Worm (Caenorhabditis elegans): ENCODE measurements around the gene H04D03.4.

H04D03.4 gene

DNA sequence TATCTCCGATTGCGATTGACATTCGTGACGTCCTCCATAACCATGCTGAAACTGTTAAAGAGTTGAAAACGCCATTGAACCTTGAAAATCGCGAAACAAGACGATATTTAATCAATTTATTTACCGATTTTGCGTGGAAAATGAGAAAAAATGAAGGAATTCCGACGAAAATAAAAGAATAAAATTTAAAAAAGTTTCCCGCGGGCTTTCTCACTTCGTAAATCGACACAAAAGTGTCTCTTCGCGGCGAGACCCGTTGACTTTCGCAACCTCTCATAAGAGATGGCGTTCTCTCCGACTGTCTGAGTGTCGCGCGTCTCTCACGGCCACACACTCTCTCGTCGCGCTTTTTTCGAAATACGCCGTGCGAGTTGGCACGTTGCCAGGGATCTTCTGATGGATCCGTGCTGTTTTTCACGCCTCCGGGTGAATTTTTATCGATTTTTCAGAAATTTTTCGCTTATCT, 43.7 kb downstream of the H04D03.4 start, which contains the start of gene hat-1 (continued):
- TF ChIP-seq hlh-30 (tag; optimal IDR thresholded peaks at IDR 0.05; ENCODE audit: insufficient read depth) (peak; percentile 90), R02D3.7 (tag; optimal IDR thresholded peaks at IDR 0.05) (peak; percentile 91), tra-1 (GFP tag; IDR thresholded peaks at IDR 0.05) (peak; percentile 88), lin-13 (GFP tag; optimal IDR thresholded peaks at IDR 0.05) (peak; percentile 94), egl-43 (GFP tag; IDR thresholded peaks at IDR 0.05) (peak; percentile 93), dmd-8 (GFP tag; IDR thresholded peaks at IDR 0.05) (no peak), nhr-11 (tag; optimal IDR thresholded peaks at IDR 0.05) (peak; percentile 93), pha-4 (GFP tag; IDR thresholded peaks at IDR 0.05) (peak; percentile 74; the same call in 1 of the 2 replicates), pha-4 (tag; optimal IDR thresholded peaks at IDR 0.05) (no peak), lin-38 (GFP tag; IDR thresholded peaks at IDR 0.05) (peak; percentile 94), nhr-28 (tag; optimal IDR thresholded peaks at IDR 0.05) (peak; percentile 53), rbr-2 (tag; optimal IDR thresholded peaks at IDR 0.05) (peak; percentile 96), ZK337.2 (GFP tag; IDR thresholded peaks at IDR 0.05) (no peak), daf-19 (GFP tag; conservative IDR thresholded peaks at IDR 0.05) (0 out of 2 replicates have a peak, but pooled peaks have one; percentile 54), D1046.2 (GFP tag; IDR thresholded peaks at IDR 0.05) (peak; percentile 91)

DNA sequence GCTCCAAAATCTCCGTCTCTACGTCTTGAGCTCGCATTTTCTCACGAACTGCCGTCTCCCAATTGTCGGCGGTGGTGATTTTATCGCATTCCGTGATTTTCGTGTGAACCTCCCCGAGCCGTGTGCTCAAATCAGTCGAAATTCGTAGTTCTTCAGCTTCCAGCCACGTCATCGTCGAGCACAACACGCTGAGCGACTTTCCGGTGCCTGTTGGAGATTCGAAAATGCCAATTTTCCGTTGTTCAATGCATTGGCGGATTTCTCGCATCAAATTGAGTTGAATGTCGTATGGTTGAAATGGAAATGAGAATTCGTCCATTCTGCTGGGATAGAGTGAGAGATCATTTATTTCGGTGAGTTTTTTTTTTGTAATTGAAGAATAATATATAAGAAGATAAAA, 46.0 kb downstream of the H04D03.4 start, which contains the start of the genes M03C11.3 and chl-1:
TSS of gene M03C11.3 (plus strand) at position 153 of the 400 bp plus-strand sequence.
TSS of gene chl-1 (minus strand) at position 323 of the 400 bp plus-strand sequence.
- TF ChIP-seq pha-4 (GFP tag; IDR thresholded peaks at IDR 0.05) = no peak
- TF ChIP-seq pha-4 (tag; optimal IDR thresholded peaks at IDR 0.05) = no peak
- TF ChIP-seq mxl-3 (GFP tag; optimal IDR thresholded peaks at IDR 0.05) = no peak
- no peak for TF ChIP-seq egl-43 (GFP tag; IDR thresholded peaks at IDR 0.05)
- no peak for TF ChIP-seq F44E2.7 (GFP tag; IDR thresholded peaks at IDR 0.05)
- no peak for TF ChIP-seq unc-62 (GFP tag; optimal IDR thresholded peaks at IDR 0.05 in 1 of 2)
- TF ChIP-seq unc-62 (tag; optimal IDR thresholded peaks at IDR 0.05) = no peak
- no peak for TF ChIP-seq snpc-4 (tag; optimal IDR thresholded peaks at IDR 0.05)
- no peak for TF ChIP-seq hlh-11 (tag; optimal IDR thresholded peaks at IDR 0.05)
- no peak for TF ChIP-seq ceh-82 (tag; optimal IDR thresholded peaks at IDR 0.05)
- TF ChIP-seq arid-1 (GFP tag; conservative IDR thresholded peaks at IDR 0.05) = no peak
- no peak for TF ChIP-seq zag-1 (tag; optimal IDR thresholded peaks at IDR 0.05)
- TF ChIP-seq sdz-12 (GFP tag; optimal IDR thresholded peaks at IDR 0.05) = no peak
- TF ChIP-seq ama-1 (optimal IDR thresholded peaks at IDR 0.05) = no peak

DNA sequence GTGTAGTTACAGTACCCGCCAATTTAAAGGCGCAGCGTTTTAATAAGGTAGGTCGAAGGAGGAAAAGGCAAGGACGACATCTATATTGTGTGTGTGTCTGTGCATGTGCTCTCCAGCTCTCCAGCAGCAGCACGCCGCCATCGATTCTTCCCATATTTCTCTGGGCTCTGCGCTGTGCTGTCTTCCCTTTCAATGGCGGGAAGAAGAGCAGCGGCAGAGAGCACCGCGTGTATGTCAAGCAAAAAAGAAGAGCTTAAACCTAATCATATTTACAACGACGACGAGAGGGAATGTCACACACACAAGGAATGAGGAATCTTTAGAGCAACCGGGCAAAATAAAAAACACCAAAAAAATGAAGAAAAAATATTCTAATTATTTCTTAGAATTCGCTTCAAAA, 52.0 kb downstream of the H04D03.4 start:
- TF ChIP-seq nhr-111 (GFP tag; optimal IDR thresholded peaks at IDR 0.05) (no peak), lin-29 (GFP tag; IDR thresholded peaks at IDR 0.05) (no peak), lsy-2 (tag; optimal IDR thresholded peaks at IDR 0.05) (peak in 1 of 2 experiments; percentile 26), mes-2 (tag; optimal IDR thresholded peaks at IDR 0.05; ENCODE audit: poor library complexity, severe bottlenecking) (peak; percentile 21), dmd-8 (GFP tag; IDR thresholded peaks at IDR 0.05) (no peak), zag-1 (tag; optimal IDR thresholded peaks at IDR 0.05) (no peak), rbr-2 (tag; optimal IDR thresholded peaks at IDR 0.05) (peak; percentile 8), egl-43 (GFP tag; IDR thresholded peaks at IDR 0.05) (0 out of 2 replicates have a peak, but pooled peaks have one; percentile 20), daf-8 (GFP tag; IDR thresholded peaks at IDR 0.05) (no peak), zip-11 (GFP tag; IDR thresholded peaks at IDR 0.05) (no peak), nhr-11 (tag; optimal IDR thresholded peaks at IDR 0.05) (no peak), set-16 (GFP tag; IDR thresholded peaks at IDR 0.05) (peak; percentile 20; the same call in 1 of the 2 replicates), nhr-76 (tag; optimal IDR thresholded peaks at IDR 0.05) (no peak), nhr-28 (tag; optimal IDR thresholded peaks at IDR 0.05) (no peak), lin-39 (tag; optimal IDR thresholded peaks at IDR 0.05) (no peak), dpl-1 (GFP tag; optimal IDR thresholded peaks at IDR 0.05) (no peak), cey-2 (tag; optimal IDR thresholded peaks at IDR 0.05; ENCODE audit: borderline replicate concordance, insufficient read depth) (no peak), nhr-6 (tag; optimal IDR thresholded peaks at IDR 0.05) (no peak), mdl-1 (tag; optimal IDR thresholded peaks at IDR 0.05) (peak in 1 of 2 experiments; percentile 68), vab-7 (GFP tag; IDR thresholded peaks at IDR 0.05) (0 out of 2 replicates have a peak, but pooled peaks have one; percentile 39), mep-1 (tag; optimal IDR thresholded peaks at IDR 0.05) (peak; percentile 35), fkh-10 (GFP tag; optimal IDR thresholded peaks at IDR 0.05) (peak; percentile 38), unc-62 (GFP tag; optimal IDR thresholded peaks at IDR 0.05 in 1 of 2) (peak in 1 of 2 experiments; percentile 47), unc-62 (tag; optimal IDR thresholded peaks at IDR 0.05) (no peak), mxl-2 (GFP tag; conservative IDR thresholded peaks at IDR 0.05) (no peak), nhr-41 (GFP tag; IDR thresholded peaks at IDR 0.05) (no peak), hmg-1.1 (GFP tag; IDR thresholded peaks at IDR 0.05) (peak; percentile 60; the same call in 1 of the 2 replicates), hlh-30 (tag; optimal IDR thresholded peaks at IDR 0.05; ENCODE audit: insufficient read depth) (peak; percentile 50), aha-1 (tag) (peak; percentile 82)

All from whole organism, L4 larva.